Worm (Caenorhabditis elegans): ENCODE results near the gene F54H5.14.

DNA sequence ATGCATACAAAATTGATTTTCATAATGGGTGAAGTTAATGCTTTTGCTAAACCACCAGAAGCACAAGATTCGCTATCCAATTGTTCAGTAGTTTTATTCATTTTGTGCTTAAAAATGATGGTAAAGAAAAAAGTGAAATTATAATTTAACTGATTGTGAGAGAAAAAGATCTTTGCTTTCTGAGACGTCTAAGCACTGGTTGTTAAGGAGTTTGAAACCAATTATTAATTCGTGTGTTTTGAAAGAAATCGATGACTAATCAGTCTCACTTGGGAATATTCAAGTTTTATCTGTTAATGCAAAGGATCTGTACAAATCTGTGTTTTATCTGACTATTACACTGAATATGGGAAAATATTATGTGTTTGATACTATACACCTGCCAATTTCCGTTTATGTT lies 26.5 kb upstream of the F54H5.14 start, which contains the start of gene sra-26:
- TF ChIP-seq skn-1 (tag; optimal IDR thresholded peaks at IDR 0.05) (no peak), elt-1 (tag; optimal IDR thresholded peaks at IDR 0.05) (no peak), nhr-76 (tag; optimal IDR thresholded peaks at IDR 0.05) (no peak), ceh-9 (tag; optimal IDR thresholded peaks at IDR 0.05) (no peak), egl-27 (tag; optimal IDR thresholded peaks at IDR 0.05) (no peak), nhr-11 (tag; optimal IDR thresholded peaks at IDR 0.05) (no peak), eor-1 (tag; optimal IDR thresholded peaks at IDR 0.05) (no peak), lin-15B (tag; optimal IDR thresholded peaks at IDR 0.05) (no peak), pha-4 (tag; optimal IDR thresholded peaks at IDR 0.05) (no peak), pqm-1 (tag; optimal IDR thresholded peaks at IDR 0.05) (no peak), fos-1 (tag; optimal IDR thresholded peaks at IDR 0.05) (no peak), fkh-2 (tag; optimal IDR thresholded peaks at IDR 0.05) (no peak)

All from whole organism, L3 larva.